Worm (Caenorhabditis elegans): ENCODE results near the gene T24C12.3.

- no peak for TF ChIP-seq hnd-1 (tag; optimal IDR thresholded peaks at IDR 0.05)
- TF ChIP-seq ets-7 (tag; optimal IDR thresholded peaks at IDR 0.05), result no peak
- no peak for TF ChIP-seq sea-1 (GFP tag; conservative IDR thresholded peaks at IDR 0.05)
- no peak for TF ChIP-seq scrt-1 (GFP tag; IDR thresholded peaks at IDR 0.05)
- no peak for TF ChIP-seq ama-1 (optimal IDR thresholded peaks at IDR 0.05)
- TF ChIP-seq hmbx-1 (tag; optimal IDR thresholded peaks at IDR 0.05), result no peak
- TF ChIP-seq F13C5.2 (tag; optimal IDR thresholded peaks at IDR 0.05), result no peak
- TF ChIP-seq ceh-36 (tag; optimal IDR thresholded peaks at IDR 0.05), result no peak
- TF ChIP-seq tra-4 (tag; optimal IDR thresholded peaks at IDR 0.05), result no peak
These were observed 11.7 kb downstream of the T24C12.3 start, which contains the start of gene gap-1 for ce11 chrX:2191925-2192554.
